In genomic region chrIII:7545189-7545588, ce11 we compare ENCODE assay signal across 1 worm cellular context.
TF ChIP-seq lines count a peak whose summit lies in the region.

No protein-coding gene starts in this region.

TF ChIP-seq in whole organism, L1 larva, 84 proteins besides CTCF, POLR2A, EP300 and RAD21 (continued from another document):
- TF ChIP-seq lin-14 (GFP tag; optimal IDR thresholded peaks at IDR 0.05; lab: Kevin White, UChicago) (peak; percentile 32), ets-5 (GFP tag; IDR thresholded peaks at IDR 0.05; lab: Robert Waterston, UW) (no peak)
